Worm (Caenorhabditis elegans): ENCODE results near the gene cri-2.

- TF ChIP-seq pag-3 (tag; optimal IDR thresholded peaks at IDR 0.05; ENCODE audit: borderline replicate concordance) (no peak), npax-4 (tag; optimal IDR thresholded peaks at IDR 0.05) (no peak), F13H6.1 (tag; optimal IDR thresholded peaks at IDR 0.05) (no peak), ceh-9 (tag; optimal IDR thresholded peaks at IDR 0.05) (no peak), pha-2 (tag; optimal IDR thresholded peaks at IDR 0.05) (no peak), hlh-13 (GFP tag; optimal IDR thresholded peaks at IDR 0.05) (no peak)
Observed at ce11 chrV:8212816-8213215, 11.2 kb downstream of the cri-2 start.
